Worm (Caenorhabditis elegans) whole organism, L4/young adult: ENCODE data around the gene ttr-21.

Source experiments
- W03F9.2 ChIP-seq: fragments of 150-350 bp; optimal IDR thresholded peaks from 2 replicates; lab custom pipeline; 2014; ENCODE audit warnings: missing biosample characterization, missing genetic modification characterization
- dao-5 ChIP-seq: sonication (generic microtip); optimal IDR thresholded peaks from 2 replicates; lab custom pipeline; 2016; ENCODE audit warnings: missing genotype, missing genetic modification characterization, moderate library complexity, missing compliant biosample characterization

DNA sequence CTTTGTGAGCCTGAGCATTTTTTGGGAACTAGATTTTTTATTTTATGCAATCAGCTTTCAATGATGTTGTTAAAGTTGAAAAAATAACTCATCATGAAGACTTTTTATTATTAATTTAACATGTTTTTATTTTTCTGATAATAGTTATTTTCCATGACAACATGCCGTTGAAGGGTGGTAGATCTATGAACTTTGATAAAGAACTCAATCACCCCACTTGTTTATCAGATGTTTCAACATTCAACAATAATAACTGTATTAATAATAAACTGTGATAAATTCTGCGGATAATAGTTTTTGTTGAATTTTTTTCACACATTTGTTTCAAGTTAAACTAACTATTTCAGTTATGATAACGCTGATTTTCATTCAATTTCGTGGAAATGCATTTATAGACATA, 37.3 kb upstream of the ttr-21 start:
- TF ChIP-seq dao-5 (tag; lab: Kevin White, UChicago): no peak
- peak; percentile 12 for TF ChIP-seq W03F9.2
